Fruit fly (Drosophila melanogaster) whole organism, embryonic: ENCODE measurements around the gene CG14111.

Experiments
- Abd-B ChIP-seq: fragments of 200-800 bp; sonication (Bioruptor generic); optimal IDR thresholded peaks from 2 replicates; lab custom pipeline; 2018; ENCODE audit warnings: missing biosample characterization, mild to moderate bottlenecking, missing genetic modification characterization, moderate library complexity
- C15 ChIP-seq: fragments of 200-800 bp; sonication (Bioruptor generic); IDR thresholded peaks from 3 replicates; pipeline ENCODE4 v1.3.6; 2022; ENCODE audit warnings: missing biosample characterization, missing genetic modification characterization
- CG11247 ChIP-seq: fragments of 200-800 bp; sonication (Bioruptor generic); IDR thresholded peaks from 2 replicates; pipeline ENCODE4 v1.3.6; 2022; ENCODE audit warnings: missing biosample characterization, missing genetic modification characterization
- CG12942 ChIP-seq: fragments of 200-800 bp; sonication (Bioruptor generic); optimal IDR thresholded peaks from 3 replicates; lab custom pipeline; 2016; ENCODE audit warnings: missing biosample characterization, missing genetic modification characterization
- CG16815 ChIP-seq: fragments of 200-800 bp; sonication (Bioruptor generic); optimal IDR thresholded peaks from 3 replicates; lab custom pipeline; 2017; ENCODE audit warnings: missing biosample characterization, mild to moderate bottlenecking, missing genetic modification characterization
- CG2129 ChIP-seq: fragments of 200-800 bp; sonication (Bioruptor generic); IDR thresholded peaks from 2 replicates; pipeline ENCODE4 v1.3.6; 2022; ENCODE audit warnings: missing biosample characterization, missing genetic modification characterization; ENCODE audit not compliant: partially characterized antibody
- CG31441 ChIP-seq: fragments of 200-800 bp; sonication (Bioruptor generic); IDR thresholded peaks from 2 replicates; pipeline ENCODE4 v1.3.6; 2022; ENCODE audit warnings: missing biosample characterization, missing genetic modification characterization
- CG3281 ChIP-seq: fragments of 200-800 bp; sonication (Bioruptor generic); optimal IDR thresholded peaks from 3 replicates; lab custom pipeline; 2017; ENCODE audit warnings: missing biosample characterization, mild to moderate bottlenecking, missing genetic modification characterization
- CG3407 ChIP-seq: fragments of 200-800 bp; sonication (Bioruptor generic); optimal IDR thresholded peaks from 2 replicates; lab custom pipeline; 2018; ENCODE audit warnings: missing biosample characterization, mild to moderate bottlenecking, missing genetic modification characterization
- CG4282 ChIP-seq: fragments of 200-800 bp; sonication (Bioruptor generic); optimal IDR thresholded peaks from 2 replicates; lab custom pipeline; 2016; ENCODE audit warnings: missing biosample characterization, missing genetic modification characterization
- CG4328 ChIP-seq: fragments of 200-800 bp; sonication (Bioruptor generic); optimal IDR thresholded peaks from 3 replicates; lab custom pipeline; 2017; ENCODE audit warnings: missing biosample characterization, missing genetic modification reagents, missing genetic modification characterization
- CG43689 ChIP-seq: fragments of 200-800 bp; sonication (Bioruptor generic); IDR thresholded peaks from 2 replicates; pipeline ENCODE4 v1.3.6; 2022; ENCODE audit warnings: missing biosample characterization, missing genetic modification characterization
- CG6254 ChIP-seq: fragments of 200-800 bp; sonication (Bioruptor generic); optimal IDR thresholded peaks from 3 replicates; lab custom pipeline; 2017; ENCODE audit warnings: mild to moderate bottlenecking, missing biosample characterization, missing genetic modification reagents, missing genetic modification characterization
- CG6689 ChIP-seq: fragments of 200-800 bp; sonication (Bioruptor generic); IDR thresholded peaks from 2 replicates; pipeline ENCODE4 v1.3.6; 2022; ENCODE audit warnings: missing biosample characterization, missing genetic modification characterization
- CG8281 ChIP-seq: fragments of 200-800 bp; sonication (Bioruptor generic); optimal IDR thresholded peaks from 2 replicates; lab custom pipeline; 2018; ENCODE audit warnings: missing biosample characterization, mild to moderate bottlenecking, missing genetic modification characterization, moderate library complexity
- CG8359 ChIP-seq: fragments of 200-800 bp; sonication (Bioruptor generic); optimal IDR thresholded peaks from 2 replicates; lab custom pipeline; 2017; ENCODE audit warnings: missing biosample characterization, mild to moderate bottlenecking, missing genetic modification characterization, borderline replicate concordance
- CG9727 ChIP-seq: fragments of 200-800 bp; sonication (Bioruptor generic); optimal IDR thresholded peaks from 3 replicates; lab custom pipeline; 2017; ENCODE audit warnings: missing biosample characterization, mild to moderate bottlenecking, missing genetic modification characterization
- CTCF ChIP-seq: fragments of 200-800 bp; sonication (Bioruptor generic); optimal IDR thresholded peaks from 2 replicates; lab custom pipeline; 2017; ENCODE audit warnings: missing biosample characterization, mild to moderate bottlenecking, missing genetic modification characterization, moderate library complexity
- CoRest ChIP-seq: fragments of 200-800 bp; sonication (Bioruptor generic); optimal IDR thresholded peaks from 3 replicates; lab custom pipeline; 2018; ENCODE audit warnings: missing biosample characterization, mild to moderate bottlenecking, missing genetic modification characterization, moderate library complexity
- Dbx ChIP-seq: fragments of 200-800 bp; sonication (Bioruptor generic); IDR thresholded peaks from 3 replicates; pipeline ENCODE4 v1.3.6; 2022; ENCODE audit warnings: missing biosample characterization, missing genetic modification characterization
- Dip2 ChIP-seq: fragments of 200-800 bp; sonication (Bioruptor generic); IDR thresholded peaks from 2 replicates; pipeline ENCODE4 v1.3.6; 2022; ENCODE audit warnings: missing biosample characterization, missing genetic modification characterization
- Doc2 ChIP-seq: fragments of 200-800 bp; sonication (Bioruptor generic); IDR thresholded peaks from 2 replicates; pipeline ENCODE4 v1.3.6; 2022; ENCODE audit warnings: missing biosample characterization, missing genetic modification characterization
- Drgx ChIP-seq: fragments of 200-800 bp; sonication (Bioruptor generic); IDR thresholded peaks from 2 replicates; pipeline ENCODE4 v1.3.6; 2022; ENCODE audit warnings: missing biosample characterization, missing genetic modification characterization
- E2f1 ChIP-seq: fragments of 200-800 bp; sonication (Bioruptor generic); IDR thresholded peaks from 2 replicates; pipeline ENCODE4 v1.3.6; 2022; ENCODE audit warnings: missing biosample characterization, missing genetic modification characterization
- Ets65A ChIP-seq: fragments of 200-800 bp; sonication (Bioruptor generic); peaks from one replicate; lab custom pipeline; 2016; ENCODE audit warnings: missing biosample characterization, missing genetic modification characterization
- Kr ChIP-seq: fragments of 200-800 bp; sonication (Bioruptor generic); optimal IDR thresholded peaks from 2 replicates; lab custom pipeline; 2017; ENCODE audit warnings: missing biosample characterization, mild to moderate bottlenecking, missing genetic modification characterization
- MBD-R2 ChIP-seq: fragments of 200-800 bp; sonication (Bioruptor generic); IDR thresholded peaks from 2 replicates; pipeline ENCODE4 v1.3.6; 2022; ENCODE audit warnings: missing biosample characterization, missing genetic modification characterization
- Med ChIP-seq: fragments of 200-800 bp; sonication (Bioruptor generic); peaks from one replicate; lab custom pipeline; 2016; ENCODE audit warnings: missing biosample characterization, missing genetic modification characterization, mild to moderate bottlenecking, inconsistent platforms, moderate library complexity
- NFAT ChIP-seq: fragments of 200-800 bp; sonication (Bioruptor generic); IDR thresholded peaks from 2 replicates; pipeline ENCODE4 v1.3.6; 2022; ENCODE audit warnings: missing biosample characterization, missing genetic modification characterization
- PHDP ChIP-seq: fragments of 200-800 bp; sonication (Bioruptor generic); optimal IDR thresholded peaks from 3 replicates; lab custom pipeline; 2018; ENCODE audit warnings: missing biosample characterization, mild to moderate bottlenecking, missing genetic modification characterization, moderate library complexity
- Pdp1 ChIP-seq, 2 experiments: fragments of 200-800 bp; sonication (Bioruptor generic); optimal IDR thresholded peaks; 3 replicates each; lab custom pipeline; 2016; ENCODE audit warnings: missing biosample characterization in 2 of 2, missing genetic modification characterization in 2 of 2, mild to moderate bottlenecking in 1 of 2, moderate library complexity in 1 of 2
- Poxn ChIP-seq: fragments of 200-800 bp; sonication (Bioruptor generic); IDR thresholded peaks from 2 replicates; pipeline ENCODE4 v1.3.6; 2022; ENCODE audit warnings: missing biosample characterization, missing genetic modification characterization
- Sox100B ChIP-seq: fragments of 200-800 bp; sonication (Bioruptor generic); optimal IDR thresholded peaks from 3 replicates; lab custom pipeline; 2018; ENCODE audit warnings: missing biosample characterization, mild to moderate bottlenecking, missing genetic modification characterization
- al ChIP-seq: fragments of 200-800 bp; sonication (Bioruptor generic); IDR thresholded peaks from 2 replicates; pipeline ENCODE4 v1.3.6; 2022; ENCODE audit warnings: missing biosample characterization, missing genetic modification characterization
- bowl ChIP-seq: fragments of 200-800 bp; sonication (Bioruptor generic); IDR thresholded peaks from 2 replicates; pipeline ENCODE4 v1.3.6; 2022; ENCODE audit warnings: missing biosample characterization, missing genetic modification characterization
- ci ChIP-seq: fragments of 200-800 bp; sonication (Bioruptor generic); IDR thresholded peaks from 3 replicates; pipeline ENCODE4 v1.3.6; 2022; ENCODE audit warnings: missing biosample characterization, missing genetic modification characterization
- corto ChIP-seq: fragments of 200-800 bp; sonication (Bioruptor generic); optimal IDR thresholded peaks from 2 replicates; lab custom pipeline; 2016; ENCODE audit warnings: missing biosample characterization, mild to moderate bottlenecking, missing genetic modification characterization, moderate library complexity
- dimm ChIP-seq: fragments of 200-800 bp; sonication (Bioruptor generic); IDR thresholded peaks from 2 replicates; pipeline ENCODE4 v1.3.6; 2022; ENCODE audit warnings: missing biosample characterization, missing genetic modification characterization
- fd3F ChIP-seq: fragments of 200-800 bp; sonication (Bioruptor generic); optimal IDR thresholded peaks from 2 replicates; lab custom pipeline; 2018; ENCODE audit warnings: missing biosample characterization, mild to moderate bottlenecking, missing genetic modification characterization, moderate library complexity
- grau ChIP-seq: fragments of 200-800 bp; optimal IDR thresholded peaks from 3 replicates; lab custom pipeline; 2019; ENCODE audit warnings: missing biosample characterization, mild to moderate bottlenecking, missing genetic modification characterization, moderate library complexity
- gsb-n ChIP-seq: fragments of 200-800 bp; sonication (Bioruptor generic); optimal IDR thresholded peaks from 3 replicates; lab custom pipeline; 2018; ENCODE audit warnings: missing biosample characterization, mild to moderate bottlenecking, missing genetic modification characterization
- lbe ChIP-seq: fragments of 200-800 bp; sonication (Bioruptor generic); optimal IDR thresholded peaks from 2 replicates; lab custom pipeline; 2016; ENCODE audit warnings: missing biosample characterization, mild to moderate bottlenecking, missing genetic modification characterization
- lilli ChIP-seq: fragments of 200-800 bp; sonication (Bioruptor generic); optimal IDR thresholded peaks from 3 replicates; lab custom pipeline; 2016; ENCODE audit warnings: missing biosample characterization, missing genetic modification characterization
- otp ChIP-seq: fragments of 200-800 bp; sonication (Bioruptor generic); IDR thresholded peaks from 3 replicates; pipeline ENCODE4, ENCODE4 v1.3.6; 2022; ENCODE audit warnings: missing biosample characterization, missing genetic modification characterization
- pros ChIP-seq: fragments of 200-800 bp; sonication (Bioruptor generic); optimal IDR thresholded peaks from 3 replicates; lab custom pipeline; 2019; ENCODE audit warnings: missing biosample characterization, mild to moderate bottlenecking, missing genetic modification characterization, moderate library complexity
- ranshi ChIP-seq: fragments of 200-800 bp; sonication (Bioruptor generic); IDR thresholded peaks from 2 replicates; pipeline ENCODE4 v1.3.6; 2022; ENCODE audit warnings: missing biosample characterization, missing genetic modification characterization
- scrt ChIP-seq: fragments of 200-800 bp; sonication (Bioruptor generic); optimal IDR thresholded peaks from 2 replicates; lab custom pipeline; 2018; ENCODE audit warnings: missing biosample characterization, mild to moderate bottlenecking, missing genetic modification characterization, moderate library complexity
- seq ChIP-seq: fragments of 200-800 bp; sonication (Bioruptor generic); IDR thresholded peaks from 2 replicates; pipeline ENCODE4 v1.3.6; 2022; ENCODE audit warnings: missing biosample characterization, missing genetic modification characterization
- slbo ChIP-seq: fragments of 200-800 bp; sonication (Bioruptor generic); IDR thresholded peaks from 2 replicates; pipeline ENCODE4 v1.3.6; 2022; ENCODE audit warnings: missing biosample characterization, missing genetic modification characterization
- tin ChIP-seq: fragments of 200-800 bp; sonication (Bioruptor generic); optimal IDR thresholded peaks from 3 replicates; lab custom pipeline; 2016; ENCODE audit warnings: missing biosample characterization, missing genetic modification characterization
- trem ChIP-seq: fragments of 200-800 bp; optimal IDR thresholded peaks from 3 replicates; lab custom pipeline; 2019; ENCODE audit warnings: missing biosample characterization, mild to moderate bottlenecking, missing genetic modification characterization, moderate library complexity

The CG14111 gene

dm6 chr3L:13356084-13356693 lies 21.6 kb upstream of the CG14111 start, which contains the start of gene Nplp2 (continued):
- TF ChIP-seq CG12942 (no peak), CG31441 (GFP tag; lab: Robert Waterston, UW) (peak; percentile 61), CG16815 (GFP tag; lab: Kevin White, UChicago) (peak; percentile 22), fd3F (GFP tag; lab: Kevin White, UChicago) (peak; percentile 63), slbo (GFP tag; lab: Robert Waterston, UW) (peak; percentile 71), al (GFP tag; lab: Robert Waterston, UW) (peak; percentile 35; the same call in 1 of the 2 replicates), gsb-n (tag; lab: Kevin White, UChicago) (peak; percentile 32), CG3407 (GFP tag; lab: Kevin White, UChicago) (no peak), Med (GFP tag; lab: Kevin White, UChicago) (peak; percentile 68), NFAT (GFP tag; lab: Robert Waterston, UW) (peak; percentile 52; the same call in 1 of the 2 replicates), Doc2 (GFP tag; lab: Robert Waterston, UW) (no peak), CoRest (peak; percentile 71), corto (GFP tag; lab: Kevin White, UChicago) (no peak), ci (GFP tag; lab: Robert Waterston, UW) (peak; percentile 62; the same call in 2 of the 3 replicates), CG8281 (tag; lab: Kevin White, UChicago) (peak; percentile 41), trem (tag; lab: Kevin White, UChicago) (no peak), CTCF (GFP tag; lab: Kevin White, UChicago) (no peak), CG43689 (GFP tag; lab: Robert Waterston, UW) (peak; percentile 44; the same call in 1 of the 2 replicates), CG6254 (GFP tag; lab: Kevin White, UChicago) (no peak), dimm (GFP tag; lab: Robert Waterston, UW) (0 out of 2 replicates have a peak, but pooled peaks have one; percentile 13), Sox100B (GFP tag; lab: Kevin White, UChicago) (peak; percentile 32), lilli (GFP tag; lab: Kevin White, UChicago) (no peak), CG8359 (no peak), CG2129 (GFP tag; lab: Robert Waterston, UW) (no peak), Kr (GFP tag; lab: Kevin White, UChicago) (no peak), otp (peak; percentile 45; the same call in 1 of the 3 replicates), CG4282 (GFP tag; lab: Kevin White, UChicago) (no peak), E2f1 (peak; percentile 39), CG6689 (peak; percentile 61), Ets65A (peak; percentile 90), Abd-B (peak; percentile 66), scrt (GFP tag; lab: Kevin White, UChicago) (peak; percentile 32), Drgx (GFP tag; lab: Robert Waterston, UW) (no peak), CG3281 (peak; percentile 42), Dip2 (GFP tag; lab: Robert Waterston, UW) (no peak), CG4328 (GFP tag; lab: Kevin White, UChicago) (no peak), seq (GFP tag; lab: Robert Waterston, UW) (peak; percentile 54; the same call in 1 of the 2 replicates), Poxn (GFP tag; lab: Robert Waterston, UW) (no peak), PHDP (peak; percentile 76), CG9727 (GFP tag; lab: Kevin White, UChicago) (peak; percentile 51), pros (no peak), grau (tag; lab: Kevin White, UChicago) (peak; percentile 91), ranshi (GFP tag; lab: Robert Waterston, UW) (peak; percentile 60; the same call in 1 of the 2 replicates), tin (GFP tag; lab: Kevin White, UChicago) (peak; percentile 1), Pdp1 (GFP tag; optimal IDR thresholded peaks at IDR 0.05; lab: Kevin White, UChicago) (peak in 1 of 2 experiments; percentile 56), lbe (GFP tag; lab: Kevin White, UChicago) (no peak), CG11247 (GFP tag; lab: Robert Waterston, UW) (peak; percentile 40; the same call in 1 of the 2 replicates), C15 (GFP tag; lab: Robert Waterston, UW) (0 out of 3 replicates have a peak, but pooled peaks have one; percentile 40), Dbx (GFP tag; lab: Robert Waterston, UW) (peak; percentile 33; the same call in 2 of the 3 replicates), bowl (GFP tag; lab: Robert Waterston, UW) (no peak), MBD-R2 (GFP tag; lab: Robert Waterston, UW) (no peak)
